Worm (Caenorhabditis elegans) whole organism, midembryonic: ENCODE measurements around the gene fpn-1.2.

ENCODE experiments used
- flt-1 ChIP-seq: fragments of 200-800 bp; sonication (Bioruptor generic); IDR thresholded peaks from 2 replicates; pipeline ENCODE4 v1.3.6; 2022; ENCODE audit warnings: missing genetic modification characterization, missing compliant biosample characterization
- klf-2 ChIP-seq: fragments of 200-800 bp; sonication (Bioruptor generic); conservative IDR thresholded peaks from 2 replicates; pipeline ENCODE4 v1.3.6; 2022; ENCODE audit warnings: missing genetic modification reagents, missing genetic modification characterization, missing compliant biosample characterization
- ztf-23 ChIP-seq: fragments of 200-800 bp; sonication (Bioruptor generic); IDR thresholded peaks from 2 replicates; pipeline ENCODE4 v1.3.6; 2022; ENCODE audit warnings: missing genetic modification reagents, missing genetic modification characterization, missing compliant biosample characterization

DNA sequence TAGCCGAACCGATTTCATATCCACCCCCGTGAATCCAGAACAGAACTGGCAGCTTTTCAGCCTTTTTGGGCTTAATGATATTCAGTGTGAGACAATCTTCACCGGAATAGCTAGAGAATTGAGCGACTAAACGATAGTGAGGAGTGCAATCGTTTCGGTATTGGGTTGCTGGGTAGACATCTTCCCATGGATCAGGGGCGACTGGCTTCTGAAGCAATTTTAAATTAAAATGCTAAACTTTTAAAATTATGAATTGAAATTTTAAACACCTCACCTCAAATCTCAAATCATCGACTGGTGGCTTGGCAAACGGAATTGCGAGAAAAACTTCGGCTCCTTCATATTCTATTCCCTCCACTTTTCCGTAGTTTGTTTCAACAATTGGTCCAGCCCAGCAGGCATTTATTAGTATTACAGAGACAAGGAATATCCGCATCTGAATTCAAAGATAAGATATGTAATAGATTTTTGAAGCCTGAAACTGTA is 32.8 kb downstream of the fpn-1.2 start, which contains the start of gene ges-1:
- TF ChIP-seq ztf-23 (GFP tag; lab: Robert Waterston, UW), result no peak
- no peak for TF ChIP-seq klf-2 (GFP tag; lab: Robert Waterston, UW)
- TF ChIP-seq flt-1 (GFP tag; lab: Robert Waterston, UW), result no peak
